Worm (Caenorhabditis elegans) whole organism, young adult: ENCODE measurements around the gene gpa-7.

Experiments used
- ama-1 ChIP-seq, 3 experiments: fragments of 150-350 bp in 1 of 3; sonication (generic microtip) in 2 of 3; optimal IDR thresholded peaks; 2 replicates each; lab custom pipeline; 2014 to 2018; ENCODE audit warnings: missing biosample characterization in 2 of 3, missing genetic modification characterization in 2 of 3, missing genetic modification reagents in 2 of 3
- attf-6 ChIP-seq: fragments of 200-800 bp; sonication (Bioruptor generic); IDR thresholded peaks from 2 replicates; pipeline ENCODE4 v1.3.6; 2022; ENCODE audit warnings: missing genetic modification reagents, missing genetic modification characterization, missing compliant biosample characterization
- dpl-1 ChIP-seq: fragments of 150-350 bp; optimal IDR thresholded peaks from 2 replicates; lab custom pipeline; 2014; ENCODE audit warnings: missing biosample characterization, missing genetic modification reagents, missing genetic modification characterization
- mxl-1 ChIP-seq: sonication (generic microtip); optimal IDR thresholded peaks from 2 replicates; lab custom pipeline; 2016; ENCODE audit warnings: missing genetic modification characterization, missing compliant biosample characterization
- repo-1 ChIP-seq: sonication (generic microtip); optimal IDR thresholded peaks from 2 replicates; lab custom pipeline; 2017; ENCODE audit warnings: mild to moderate bottlenecking, missing genetic modification characterization, missing compliant biosample characterization
- rpc-1 ChIP-seq, 2 experiments: fragments of 150-350 bp in 1 of 2; sonication (generic microtip) in 1 of 2; optimal IDR thresholded peaks; 2 replicates each; lab custom pipeline; 2014 to 2018; ENCODE audit warnings: missing biosample characterization in 1 of 2, missing genetic modification characterization in 1 of 2, missing genetic modification reagents in 1 of 2, missing genotype in 1 of 2
- snpc-4 ChIP-seq, 5 experiments: fragments of 150-350 bp in 1 of 5; sonication (generic microtip) in 4 of 5; optimal IDR thresholded peaks; 2 replicates each; lab custom pipeline; 2014 to 2018; ENCODE audit warnings: missing genetic modification characterization in 5 of 5, missing biosample characterization in 3 of 5, antibody characterized with exemption in 2 of 5, mild to moderate bottlenecking in 2 of 5, missing compliant biosample characterization in 2 of 5, missing genotype in 2 of 5, moderate library complexity in 2 of 5, missing genetic modification reagents in 1 of 5
- unc-130 ChIP-seq: sonication (generic microtip); optimal IDR thresholded peaks from 2 replicates; lab custom pipeline; 2016; ENCODE audit warnings: missing genetic modification reagents, missing genetic modification characterization, missing compliant biosample characterization

- TF ChIP-seq snpc-4 (GFP tag; optimal IDR thresholded peaks at IDR 0.05; lab: Kevin White, UChicago): no peak
- TF ChIP-seq snpc-4 (tag; optimal IDR thresholded peaks at IDR 0.05; lab: Kevin White, UChicago): no peak
- TF ChIP-seq rpc-1 (optimal IDR thresholded peaks at IDR 0.05; lab: Kevin White, UChicago): no peak
- TF ChIP-seq rpc-1 (tag; optimal IDR thresholded peaks at IDR 0.05; lab: Kevin White, UChicago): no peak
- TF ChIP-seq mxl-1: no peak
- TF ChIP-seq repo-1 (tag; lab: Kevin White, UChicago): no peak
- TF ChIP-seq ama-1 (optimal IDR thresholded peaks at IDR 0.05; lab: Kevin White, UChicago): no peak
- TF ChIP-seq ama-1 (GFP tag; optimal IDR thresholded peaks at IDR 0.05; lab: Kevin White, UChicago): peak in 1 of 2 experiments; percentile 41
- no peak for TF ChIP-seq unc-130 (GFP tag; lab: Kevin White, UChicago)
- no peak for TF ChIP-seq attf-6
- TF ChIP-seq dpl-1 (GFP tag; lab: Kevin White, UChicago): no peak
Observed at ce11 chrIV:10387113-10387512, 16.7 kb upstream of the gpa-7 start, which contains the start of gene nfu-1.
